Worm (Caenorhabditis elegans) whole organism, L1 larva: ENCODE data around the gene K02H11.4.

Experiments
- egl-27 ChIP-seq, 2 experiments: fragments of 150-350 bp in 1 of 2; sonication (generic microtip); optimal IDR thresholded peaks; 3 replicates each; lab custom pipeline; 2017 to 2018; ENCODE audit warnings: missing biosample characterization in 2 of 2, missing genetic modification characterization in 2 of 2, missing genetic modification reagents in 2 of 2
- fos-1 ChIP-seq: fragments of 150-350 bp; optimal IDR thresholded peaks from 2 replicates; lab custom pipeline; 2014; ENCODE audit warnings: missing biosample characterization, missing genetic modification characterization
- isw-1 ChIP-seq: fragments of 200-800 bp; sonication (Bioruptor generic); IDR thresholded peaks from 2 replicates; pipeline ENCODE4 v1.3.6; 2022; ENCODE audit warnings: missing genetic modification characterization, missing compliant biosample characterization
- nhr-76 ChIP-seq: sonication (generic microtip); optimal IDR thresholded peaks from 2 replicates; lab custom pipeline; 2017; ENCODE audit warnings: missing biosample characterization, missing genetic modification characterization
- pqm-1 ChIP-seq: sonication (generic microtip); optimal IDR thresholded peaks from 3 replicates; lab custom pipeline; 2017; ENCODE audit warnings: missing biosample characterization, missing genetic modification characterization
- unc-62 ChIP-seq: fragments of 150-350 bp; optimal IDR thresholded peaks from 2 replicates; lab custom pipeline; 2014; ENCODE audit warnings: missing biosample characterization, missing genetic modification reagents, missing genetic modification characterization

- TF ChIP-seq nhr-76 (tag; lab: Kevin White, UChicago) (no peak), fos-1 (tag; lab: Kevin White, UChicago) (no peak), egl-27 (tag; optimal IDR thresholded peaks at IDR 0.05; lab: Kevin White, UChicago) (no peak), unc-62 (GFP tag; lab: Kevin White, UChicago) (no peak), isw-1 (GFP tag; lab: Robert Waterston, UW) (no peak), pqm-1 (tag; lab: Kevin White, UChicago) (no peak)
Observed at ce11 chrV:1536979-1537378, 5.9 kb upstream of the K02H11.4 start, which contains the start of gene K02H11.9.
